Fruit fly (Drosophila melanogaster) S2 (cell line): ENCODE data around the gene CG31106.

Source experiments
- CG8478 ChIP-seq: fragments of >200 bp; optimal IDR thresholded peaks from 2 replicates; lab custom pipeline; 2018
- CTCF ChIP-seq, 2 experiments: fragments of >200 bp; optimal IDR thresholded peaks; 2 replicates each; lab custom pipeline; 2018

DNA sequence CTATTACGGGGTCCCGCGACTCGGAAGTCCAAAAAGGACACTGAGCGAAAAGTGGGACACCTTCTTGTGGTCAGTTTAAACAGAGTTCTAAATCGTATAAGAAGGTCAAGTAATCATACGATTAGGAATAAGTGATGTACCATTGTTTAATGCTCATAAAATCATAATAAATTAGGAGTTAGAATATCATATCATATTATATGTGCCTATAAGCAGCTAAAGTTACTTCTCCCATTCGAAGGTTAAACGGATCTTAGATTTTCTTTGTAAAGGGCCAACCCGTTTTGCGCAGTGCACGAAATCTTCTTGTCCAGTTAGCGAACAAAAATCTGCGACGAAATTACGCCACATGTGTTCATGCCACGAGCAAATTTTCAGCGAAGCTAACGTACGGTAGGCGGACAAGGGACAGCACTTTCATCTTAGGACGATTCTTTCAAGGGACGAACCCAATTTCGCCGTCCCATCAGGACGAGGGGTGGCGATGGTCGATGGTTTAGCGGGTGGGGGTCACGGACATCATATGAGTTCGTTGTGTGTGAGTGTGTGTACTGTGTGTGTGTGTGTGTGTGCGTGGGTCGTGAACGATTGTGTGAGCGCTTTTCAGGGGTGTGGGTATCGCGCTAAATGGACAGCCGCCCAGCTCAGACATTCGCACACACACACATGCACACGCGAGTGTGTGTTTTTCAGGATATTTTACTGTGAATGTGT, 47.7 kb upstream of the CG31106 start:
- TF ChIP-seq CG8478 (lab: Kevin White, UChicago) (no peak), CTCF (optimal IDR thresholded peaks at IDR 0.05; lab: Kevin White, UChicago) (no peak)
